Worm (Caenorhabditis elegans) whole organism, L4 larva: ENCODE data around the gene F22E12.3.

ENCODE experiments used
- T20F7.1 ChIP-seq: fragments of 200-800 bp; sonication (Bioruptor generic); optimal IDR thresholded peaks from 2 replicates; lab custom pipeline; 2018; ENCODE audit warnings: mild to moderate bottlenecking, missing genetic modification characterization, missing compliant biosample characterization
- Y75B8A.6 ChIP-seq: fragments of 200-800 bp; sonication (Bioruptor generic); IDR thresholded peaks from 2 replicates; pipeline ENCODE4 v1.3.6; 2022; ENCODE audit warnings: missing genetic modification reagents, missing genetic modification characterization, missing compliant biosample characterization
- aha-1 ChIP-seq: fragments of 150-350 bp; peaks from one replicate; lab custom pipeline; 2014; ENCODE audit warnings: missing biosample characterization, missing genetic modification characterization
- ceh-32 ChIP-seq: sonication (generic microtip); optimal IDR thresholded peaks from 2 replicates; lab custom pipeline; 2016; ENCODE audit warnings: mild to moderate bottlenecking, missing genetic modification characterization, missing compliant biosample characterization; ENCODE audit not compliant: poor library complexity
- ces-1 ChIP-seq: fragments of 150-350 bp; sonication (generic microtip); optimal IDR thresholded peaks from 4 replicates; lab custom pipeline; 2014; ENCODE audit warnings: missing biosample characterization, missing genetic modification reagents, missing genetic modification characterization
- daf-16 ChIP-seq, 3 experiments: sonication (generic microtip); optimal IDR thresholded peaks; 2 replicates each; lab custom pipeline; 2016 to 2017; ENCODE audit warnings: missing genetic modification characterization in 3 of 3, missing genetic modification reagents in 3 of 3, mild to moderate bottlenecking in 2 of 3, missing compliant biosample characterization in 2 of 3, missing biosample characterization in 1 of 3, moderate library complexity in 1 of 3
- daf-19 ChIP-seq: fragments of 200-800 bp; sonication (Bioruptor generic); conservative IDR thresholded peaks from 2 replicates; pipeline ENCODE4 v1.3.6; 2022; ENCODE audit warnings: missing genetic modification characterization, missing compliant biosample characterization
- dmd-9 ChIP-seq: fragments of 200-800 bp; sonication (Bioruptor generic); IDR thresholded peaks from 2 replicates; pipeline ENCODE4 v1.3.6; 2022; ENCODE audit warnings: missing genetic modification reagents, missing genetic modification characterization, missing compliant biosample characterization
- dpl-1 ChIP-seq: fragments of 150-350 bp; optimal IDR thresholded peaks from 2 replicates; lab custom pipeline; 2014; ENCODE audit warnings: missing biosample characterization, missing genetic modification reagents, missing genetic modification characterization
- egl-43 ChIP-seq: fragments of 200-800 bp; sonication (Bioruptor generic); IDR thresholded peaks from 2 replicates; pipeline ENCODE4 v1.3.6; 2022; ENCODE audit warnings: missing genetic modification reagents, missing genetic modification characterization, missing compliant biosample characterization
- gei-8 ChIP-seq: fragments of 200-800 bp; sonication (Bioruptor generic); optimal IDR thresholded peaks from 2 replicates; lab custom pipeline; 2018; ENCODE audit warnings: mild to moderate bottlenecking, missing genetic modification characterization, missing compliant biosample characterization
- hif-1 ChIP-seq, 2 experiments: sonication (generic microtip); optimal IDR thresholded peaks; 2 replicates each; lab custom pipeline; 2016 to 2017; ENCODE audit warnings: missing compliant biosample characterization in 2 of 2, missing genetic modification characterization in 2 of 2, missing genetic modification reagents in 2 of 2, missing genotype in 2 of 2, mild to moderate bottlenecking in 1 of 2
- hlh-11 ChIP-seq: fragments of 200-800 bp; sonication (Bioruptor generic); optimal IDR thresholded peaks from 2 replicates; lab custom pipeline; 2018; ENCODE audit warnings: mild to moderate bottlenecking, missing genetic modification characterization, missing compliant biosample characterization
- hlh-30 ChIP-seq: sonication (generic microtip); optimal IDR thresholded peaks from 2 replicates; lab custom pipeline; 2017; ENCODE audit warnings: antibody characterized with exemption, mild to moderate bottlenecking, missing genetic modification characterization, missing compliant biosample characterization; ENCODE audit not compliant: insufficient read depth
- jun-1 ChIP-seq: fragments of 150-350 bp; optimal IDR thresholded peaks from 2 replicates; lab custom pipeline; 2014; ENCODE audit warnings: missing biosample characterization, missing genetic modification reagents, missing genetic modification characterization
- lin-39 ChIP-seq: fragments of 150-350 bp; optimal IDR thresholded peaks from 2 replicates; lab custom pipeline; 2014; ENCODE audit warnings: missing biosample characterization, missing genetic modification reagents, missing genetic modification characterization
- lir-3 ChIP-seq: sonication (generic microtip); optimal IDR thresholded peaks from 2 replicates; lab custom pipeline; 2016; ENCODE audit warnings: mild to moderate bottlenecking, missing genetic modification characterization, missing compliant biosample characterization
- lsy-2 ChIP-seq, 2 experiments: fragments of 150-350 bp in 1 of 2; sonication (generic microtip) in 1 of 2; optimal IDR thresholded peaks; 2 replicates each; lab custom pipeline; 2014 to 2017; ENCODE audit warnings: missing biosample characterization in 2 of 2, missing genetic modification characterization in 2 of 2
- mdl-1 ChIP-seq, 2 experiments: fragments of 150-350 bp in 1 of 2; sonication (generic microtip) in 1 of 2; optimal IDR thresholded peaks; 2 replicates each; lab custom pipeline; 2014 to 2017; ENCODE audit warnings: missing biosample characterization in 2 of 2, missing genetic modification characterization in 2 of 2
- nhr-111 ChIP-seq: fragments of 200-800 bp; sonication (Bioruptor generic); optimal IDR thresholded peaks from 2 replicates; lab custom pipeline; 2018; ENCODE audit warnings: mild to moderate bottlenecking, missing genetic modification characterization, missing compliant biosample characterization
- nhr-48 ChIP-seq: sonication (generic microtip); optimal IDR thresholded peaks from 2 replicates; lab custom pipeline; 2016; ENCODE audit warnings: mild to moderate bottlenecking, missing genetic modification characterization, missing compliant biosample characterization
- nhr-77 ChIP-seq: fragments of 150-350 bp; optimal IDR thresholded peaks from 2 replicates; lab custom pipeline; 2014; ENCODE audit warnings: missing biosample characterization, missing genetic modification characterization
- php-3 ChIP-seq: fragments of 200-800 bp; sonication (Bioruptor generic); IDR thresholded peaks from 2 replicates; pipeline ENCODE4 v1.3.6; 2022; ENCODE audit warnings: missing genetic modification reagents, missing genetic modification characterization, missing compliant biosample characterization
- rbr-2 ChIP-seq: sonication (generic microtip); optimal IDR thresholded peaks from 2 replicates; lab custom pipeline; 2016; ENCODE audit warnings: missing genotype, missing genetic modification characterization, missing compliant biosample characterization
- saeg-2 ChIP-seq: fragments of 200-800 bp; sonication (Bioruptor generic); IDR thresholded peaks from 2 replicates; pipeline ENCODE4 v1.3.6; 2022; ENCODE audit warnings: missing genetic modification reagents, missing genetic modification characterization, missing compliant biosample characterization
- spr-3 ChIP-seq: fragments of 200-800 bp; sonication (Bioruptor generic); optimal IDR thresholded peaks from 2 replicates; lab custom pipeline; 2018; ENCODE audit warnings: mild to moderate bottlenecking, missing genetic modification characterization, missing compliant biosample characterization
- unc-62 ChIP-seq, 3 experiments: fragments of 150-350 bp in 1 of 3; sonication (generic microtip); optimal IDR thresholded peaks in 2 of 3; peaks in 1 of 3; 1 replicate in 1 of 3; 2 replicates in 2 of 3; lab custom pipeline; 2014 to 2017; ENCODE audit warnings: missing biosample characterization in 3 of 3, missing genetic modification characterization in 3 of 3, missing genetic modification reagents in 3 of 3, missing genotype in 1 of 3
- zip-11 ChIP-seq: fragments of 200-800 bp; sonication (Bioruptor generic); IDR thresholded peaks from 2 replicates; pipeline ENCODE4 v1.3.6; 2022; ENCODE audit warnings: missing genetic modification characterization, missing compliant biosample characterization
- ztf-11 ChIP-seq: fragments of 150-350 bp; optimal IDR thresholded peaks from 2 replicates; lab custom pipeline; 2014; ENCODE audit warnings: missing biosample characterization, missing genetic modification characterization
- ztf-7 ChIP-seq: fragments of 150-350 bp; optimal IDR thresholded peaks from 2 replicates; lab custom pipeline; 2014; ENCODE audit warnings: missing biosample characterization, missing genetic modification characterization

F22E12.3 gene

ce11 chrV:10466607-10467092, 3.5 kb upstream of the F22E12.3 start (continued):
- TF ChIP-seq php-3 (GFP tag; lab: Robert Waterston, UW) (peak; percentile 50), rbr-2 (tag; lab: Kevin White, UChicago) (peak; percentile 91), ztf-7 (tag; lab: Kevin White, UChicago) (peak; percentile 76), dmd-9 (GFP tag; lab: Robert Waterston, UW) (peak; percentile 57; the same call in 1 of the 2 replicates)

ce11 chrV:10465478-10465877, 2.3 kb upstream of the F22E12.3 start:
- TF ChIP-seq lir-3 (tag; lab: Kevin White, UChicago) (no peak), aha-1 (peak; percentile 85), nhr-48 (tag; lab: Kevin White, UChicago) (peak; percentile 0)

ce11 chrV:10464746-10465145, 1.6 kb upstream of the F22E12.3 start:
- TF ChIP-seq ceh-32 (tag; lab: Kevin White, UChicago) (no peak), saeg-2 (GFP tag; lab: Robert Waterston, UW) (no peak), lsy-2 (tag; optimal IDR thresholded peaks at IDR 0.05; lab: Kevin White, UChicago) (peak in 1 of 2 experiments; percentile 21), hif-1 (tag; optimal IDR thresholded peaks at IDR 0.05; lab: Kevin White, UChicago) (peak in 1 of 2 experiments; percentile 89), egl-43 (GFP tag; lab: Robert Waterston, UW) (no peak), nhr-111 (GFP tag; lab: Kevin White, UChicago) (no peak), daf-16 (GFP tag; optimal IDR thresholded peaks at IDR 0.05; lab: Kevin White, UChicago) (peak in 1 of 2 experiments; percentile 1), daf-16 (tag; optimal IDR thresholded peaks at IDR 0.05; lab: Kevin White, UChicago) (no peak), jun-1 (tag; lab: Kevin White, UChicago) (no peak), ztf-11 (tag; lab: Kevin White, UChicago) (no peak), spr-3 (GFP tag; lab: Kevin White, UChicago) (no peak), ces-1 (GFP tag; lab: Kevin White, UChicago) (no peak), hlh-30 (tag; lab: Kevin White, UChicago) (peak; percentile 56), dpl-1 (GFP tag; lab: Kevin White, UChicago) (no peak), aha-1 (peak; percentile 86), nhr-77 (tag; lab: Kevin White, UChicago) (no peak), lin-39 (tag; lab: Kevin White, UChicago) (no peak), gei-8 (no peak), unc-62 (GFP tag; optimal IDR thresholded peaks at IDR 0.05 in 1 of 2; lab: Kevin White, UChicago) (no peak), unc-62 (tag; optimal IDR thresholded peaks at IDR 0.05; lab: Kevin White, UChicago) (no peak), mdl-1 (tag; optimal IDR thresholded peaks at IDR 0.05; lab: Kevin White, UChicago) (peak in 1 of 2 experiments; percentile 9)

ce11 chrV:10464160-10464559, 984 bp upstream of the F22E12.3 start:
- no peak for TF ChIP-seq T20F7.1 (GFP tag; lab: Kevin White, UChicago)
- no peak for TF ChIP-seq Y75B8A.6 (GFP tag; lab: Robert Waterston, UW)
- peak; percentile 27 for TF ChIP-seq aha-1
- no peak for TF ChIP-seq hlh-11 (tag; lab: Kevin White, UChicago)

- TF ChIP-seq zip-11 (no peak), daf-19 (no peak), unc-62 (GFP tag; optimal IDR thresholded peaks at IDR 0.05 in 1 of 2; lab: Kevin White, UChicago) (peak in 1 of 2 experiments; percentile 94), unc-62 (tag; optimal IDR thresholded peaks at IDR 0.05; lab: Kevin White, UChicago) (no peak), nhr-77 (tag; lab: Kevin White, UChicago) (no peak)
- TF ChIP-seq, all 104 proteins: peak for 1
Measured at ce11 chrV:10462066-10462465, 1.1 kb downstream of the F22E12.3 start, which contains the start of gene chw-1. chw-1 (plus strand) TSS chrV:10462282.
